Fruit fly (Drosophila melanogaster) whole organism, embryonic: ENCODE measurements around the gene Vajk2.

Experiments used
- Adf1 ChIP-seq: fragments of 200-800 bp; sonication (Bioruptor generic); IDR thresholded peaks from 2 replicates; pipeline ENCODE4 v1.3.6; 2022; ENCODE audit warnings: missing biosample characterization, missing genetic modification characterization
- CG11247 ChIP-seq: fragments of 200-800 bp; sonication (Bioruptor generic); IDR thresholded peaks from 2 replicates; pipeline ENCODE4 v1.3.6; 2022; ENCODE audit warnings: missing biosample characterization, missing genetic modification characterization
- CG11456 ChIP-seq: fragments of 200-800 bp; sonication (Bioruptor generic); IDR thresholded peaks from 3 replicates; pipeline ENCODE4 v1.3.6; 2022; ENCODE audit warnings: missing biosample characterization, missing genetic modification characterization
- CG12299 ChIP-seq: fragments of 200-800 bp; sonication (Bioruptor generic); optimal IDR thresholded peaks from 2 replicates; lab custom pipeline; 2018; ENCODE audit warnings: missing biosample characterization, mild to moderate bottlenecking, missing genetic modification characterization
- CG14050 ChIP-seq: fragments of 200-800 bp; sonication (Bioruptor generic); IDR thresholded peaks from 3 replicates; pipeline ENCODE4 v1.3.6; 2022; ENCODE audit warnings: missing biosample characterization, missing genetic modification characterization
- CG15073 ChIP-seq: fragments of 200-800 bp; sonication (Bioruptor generic); optimal IDR thresholded peaks from 2 replicates; lab custom pipeline; 2016; ENCODE audit warnings: missing biosample characterization, missing genetic modification characterization
- CG17359 ChIP-seq: fragments of 200-800 bp; sonication (Bioruptor generic); optimal IDR thresholded peaks from 3 replicates; lab custom pipeline; 2018; ENCODE audit warnings: missing biosample characterization, mild to moderate bottlenecking, missing genetic modification characterization, moderate library complexity
- CG17829 ChIP-seq: fragments of 200-800 bp; optimal IDR thresholded peaks from 2 replicates; lab custom pipeline; 2019; ENCODE audit warnings: missing biosample characterization, mild to moderate bottlenecking, missing genetic modification characterization, moderate library complexity
- CG18011 ChIP-seq: fragments of 200-800 bp; sonication (Bioruptor generic); optimal IDR thresholded peaks from 2 replicates; lab custom pipeline; 2017; ENCODE audit warnings: missing biosample characterization, missing genetic modification characterization, mild to moderate bottlenecking, moderate library complexity, missing genotype
- CG1832 ChIP-seq: fragments of 200-800 bp; sonication (Bioruptor generic); optimal IDR thresholded peaks from 2 replicates; lab custom pipeline; 2017; ENCODE audit warnings: missing biosample characterization, mild to moderate bottlenecking, missing genetic modification characterization, inconsistent platforms
- CG2202 ChIP-seq: fragments of 200-800 bp; sonication (Bioruptor generic); optimal IDR thresholded peaks from 2 replicates; lab custom pipeline; 2018; ENCODE audit warnings: missing biosample characterization, mild to moderate bottlenecking, missing genetic modification characterization
- CG30020 ChIP-seq: fragments of 200-800 bp; optimal IDR thresholded peaks from 2 replicates; lab custom pipeline; 2019; ENCODE audit warnings: missing biosample characterization, mild to moderate bottlenecking, missing genetic modification characterization, moderate library complexity
- CG3407 ChIP-seq: fragments of 200-800 bp; sonication (Bioruptor generic); optimal IDR thresholded peaks from 2 replicates; lab custom pipeline; 2018; ENCODE audit warnings: missing biosample characterization, mild to moderate bottlenecking, missing genetic modification characterization
- CG3838 ChIP-seq: fragments of 200-800 bp; sonication (Bioruptor generic); optimal IDR thresholded peaks from 3 replicates; lab custom pipeline; 2016; ENCODE audit warnings: missing biosample characterization, missing genetic modification characterization
- CG5180 ChIP-seq: fragments of 200-800 bp; sonication (Bioruptor generic); optimal IDR thresholded peaks from 3 replicates; lab custom pipeline; 2017; ENCODE audit warnings: missing biosample characterization, missing genetic modification characterization, mild to moderate bottlenecking, moderate library complexity, missing genetic modification reagents
- CG6654 ChIP-seq: fragments of 200-800 bp; sonication (Bioruptor generic); optimal IDR thresholded peaks from 2 replicates; lab custom pipeline; 2017; ENCODE audit warnings: missing biosample characterization, mild to moderate bottlenecking, missing genetic modification characterization
- CG7745 ChIP-seq: fragments of 200-800 bp; sonication (Bioruptor generic); optimal IDR thresholded peaks from 2 replicates; lab custom pipeline; 2018; ENCODE audit warnings: missing biosample characterization, mild to moderate bottlenecking, missing genetic modification characterization, moderate library complexity
- CG7963 ChIP-seq: fragments of 200-800 bp; sonication (Bioruptor generic); IDR thresholded peaks from 3 replicates; pipeline ENCODE4 v1.3.6; 2022; ENCODE audit warnings: missing biosample characterization, missing genetic modification characterization; ENCODE audit not compliant: partially characterized antibody
- CG8924 ChIP-seq: fragments of 200-800 bp; optimal IDR thresholded peaks from 3 replicates; lab custom pipeline; 2019; ENCODE audit warnings: missing biosample characterization, mild to moderate bottlenecking, missing genetic modification characterization, moderate library complexity
- CHES-1-like ChIP-seq: fragments of 200-800 bp; sonication (Bioruptor generic); optimal IDR thresholded peaks from 2 replicates; lab custom pipeline; 2016; ENCODE audit warnings: missing biosample characterization, missing genetic modification characterization
- Dp ChIP-seq: fragments of 200-800 bp; sonication (Bioruptor generic); optimal IDR thresholded peaks from 2 replicates; lab custom pipeline; 2018; ENCODE audit warnings: missing biosample characterization, mild to moderate bottlenecking, missing genetic modification characterization, moderate library complexity
- Fer1 ChIP-seq: fragments of 200-800 bp; sonication (Bioruptor generic); optimal IDR thresholded peaks from 2 replicates; lab custom pipeline; 2017; ENCODE audit warnings: missing biosample characterization, mild to moderate bottlenecking, missing genetic modification characterization
- Fer3 ChIP-seq: fragments of 200-800 bp; sonication (Bioruptor generic); optimal IDR thresholded peaks from 2 replicates; lab custom pipeline; 2018; ENCODE audit warnings: missing biosample characterization, mild to moderate bottlenecking, missing genetic modification characterization, moderate library complexity
- Hand ChIP-seq: fragments of 200-800 bp; sonication (Bioruptor generic); optimal IDR thresholded peaks from 2 replicates; lab custom pipeline; 2017; ENCODE audit warnings: mild to moderate bottlenecking, missing biosample characterization, missing genetic modification reagents, missing genetic modification characterization
- Hr78 ChIP-seq, 2 experiments: fragments of 200-800 bp in 1 of 2; fragments of >200 bp in 1 of 2; sonication (Bioruptor generic) in 1 of 2; optimal IDR thresholded peaks; 2 replicates each; lab custom pipeline; 2017 to 2019; ENCODE audit warnings: missing biosample characterization in 2 of 2, missing genetic modification characterization in 2 of 2, mild to moderate bottlenecking in 1 of 2, moderate library complexity in 1 of 2
- Kr ChIP-seq: fragments of 200-800 bp; sonication (Bioruptor generic); optimal IDR thresholded peaks from 2 replicates; lab custom pipeline; 2017; ENCODE audit warnings: missing biosample characterization, mild to moderate bottlenecking, missing genetic modification characterization
- Lim3 ChIP-seq: fragments of 200-800 bp; sonication (Bioruptor generic); IDR thresholded peaks from 2 replicates; pipeline ENCODE4 v1.3.6; 2022; ENCODE audit warnings: missing biosample characterization, missing genetic modification characterization
- NC2α ChIP-seq: fragments of 200-800 bp; sonication (Bioruptor generic); optimal IDR thresholded peaks from 2 replicates; lab custom pipeline; 2016; ENCODE audit warnings: missing biosample characterization, missing genetic modification characterization
- Sox102F ChIP-seq: fragments of 200-800 bp; sonication (Bioruptor generic); optimal IDR thresholded peaks from 2 replicates; lab custom pipeline; 2018; ENCODE audit warnings: missing biosample characterization, mild to moderate bottlenecking, missing genetic modification characterization, moderate library complexity
- TFAM ChIP-seq: fragments of 200-800 bp; sonication (Bioruptor generic); optimal IDR thresholded peaks from 2 replicates; lab custom pipeline; 2017; ENCODE audit warnings: missing biosample characterization, missing genetic modification characterization, inconsistent platforms
- Tbp ChIP-seq: fragments of >200 bp; optimal IDR thresholded peaks from 2 replicates; lab custom pipeline; 2018; ENCODE audit warnings: missing biosample characterization, missing genetic modification characterization
- ase ChIP-seq: fragments of 200-800 bp; sonication (Bioruptor generic); IDR thresholded peaks from 3 replicates; pipeline ENCODE4 v1.3.6; 2022; ENCODE audit warnings: missing biosample characterization, missing genetic modification characterization
- ash1 ChIP-seq: fragments of 200-800 bp; sonication (Bioruptor generic); optimal IDR thresholded peaks from 2 replicates; lab custom pipeline; 2018; ENCODE audit warnings: missing biosample characterization, mild to moderate bottlenecking, missing genetic modification characterization
- chif ChIP-seq, 2 experiments: fragments of 200-800 bp; sonication (Bioruptor generic); optimal IDR thresholded peaks; 3 replicates each; lab custom pipeline; 2016; ENCODE audit warnings: missing biosample characterization in 2 of 2, missing genetic modification characterization in 2 of 2
- chn ChIP-seq: fragments of 200-800 bp; sonication (Bioruptor generic); optimal IDR thresholded peaks from 2 replicates; lab custom pipeline; 2016; ENCODE audit warnings: missing biosample characterization, missing genetic modification characterization
- croc ChIP-seq: fragments of 200-800 bp; sonication (Bioruptor generic); conservative IDR thresholded peaks from 3 replicates; pipeline ENCODE4 v1.3.6; 2022; ENCODE audit warnings: missing biosample characterization, missing genetic modification characterization
- crol ChIP-seq: fragments of 200-800 bp; sonication (Bioruptor generic); IDR thresholded peaks from 2 replicates; pipeline ENCODE4 v1.3.6; 2022; ENCODE audit warnings: missing biosample characterization, missing genetic modification characterization
- dan ChIP-seq: fragments of 200-800 bp; sonication (Bioruptor generic); IDR thresholded peaks from 2 replicates; pipeline ENCODE4 v1.3.6; 2022; ENCODE audit warnings: missing biosample characterization, missing genetic modification characterization
- dimm ChIP-seq: fragments of 200-800 bp; sonication (Bioruptor generic); IDR thresholded peaks from 2 replicates; pipeline ENCODE4 v1.3.6; 2022; ENCODE audit warnings: missing biosample characterization, missing genetic modification characterization
- ken ChIP-seq: fragments of 200-800 bp; sonication (Bioruptor generic); IDR thresholded peaks from 3 replicates; pipeline ENCODE4 v1.3.6; 2022; ENCODE audit warnings: missing biosample characterization, missing genetic modification characterization
- mld ChIP-seq: fragments of 200-800 bp; sonication (Bioruptor generic); IDR thresholded peaks from 3 replicates; pipeline ENCODE4 v1.3.6; 2022; ENCODE audit warnings: missing biosample characterization, missing genetic modification characterization; ENCODE audit not compliant: partially characterized antibody
- pzg ChIP-seq: fragments of 200-800 bp; sonication (Bioruptor generic); optimal IDR thresholded peaks from 3 replicates; lab custom pipeline; 2018; ENCODE audit warnings: missing biosample characterization, mild to moderate bottlenecking, missing genetic modification characterization, moderate library complexity
- rib ChIP-seq: fragments of 200-800 bp; sonication (Bioruptor generic); IDR thresholded peaks from 2 replicates; pipeline ENCODE4 v1.3.6; 2022; ENCODE audit warnings: missing biosample characterization, missing genetic modification characterization
- schlank ChIP-seq: fragments of 200-800 bp; sonication (Bioruptor generic); optimal IDR thresholded peaks from 2 replicates; lab custom pipeline; 2018; ENCODE audit warnings: missing biosample characterization, mild to moderate bottlenecking, missing genetic modification characterization
- scrt ChIP-seq: fragments of 200-800 bp; sonication (Bioruptor generic); optimal IDR thresholded peaks from 2 replicates; lab custom pipeline; 2018; ENCODE audit warnings: missing biosample characterization, mild to moderate bottlenecking, missing genetic modification characterization, moderate library complexity
- shn ChIP-seq: fragments of 200-800 bp; sonication (Bioruptor generic); optimal IDR thresholded peaks from 3 replicates; lab custom pipeline; 2016; ENCODE audit warnings: missing biosample characterization, missing genetic modification characterization
- slbo ChIP-seq: fragments of 200-800 bp; sonication (Bioruptor generic); IDR thresholded peaks from 2 replicates; pipeline ENCODE4 v1.3.6; 2022; ENCODE audit warnings: missing biosample characterization, missing genetic modification characterization
- twi ChIP-seq: fragments of 200-800 bp; optimal IDR thresholded peaks from 2 replicates; lab custom pipeline; 2019; ENCODE audit warnings: missing biosample characterization, mild to moderate bottlenecking, missing genetic modification characterization, moderate library complexity
- unpg ChIP-seq: fragments of 200-800 bp; sonication (Bioruptor generic); optimal IDR thresholded peaks from 3 replicates; lab custom pipeline; 2018; ENCODE audit warnings: missing biosample characterization, mild to moderate bottlenecking, missing genetic modification characterization, moderate library complexity
- yki ChIP-seq: fragments of >200 bp; optimal IDR thresholded peaks from 3 replicates; lab custom pipeline; 2018

Gene Vajk2

dm6 chr2L:13904331-13904911 lies 30.1 kb downstream of the Vajk2 start, which contains the start of gene Smg5 (continued):
- TF ChIP-seq CG15073 (GFP tag; lab: Kevin White, UChicago) (peak; percentile 1), Lim3 (peak; percentile 84), Hr78 (GFP tag; optimal IDR thresholded peaks at IDR 0.05; lab: Kevin White, UChicago) (no peak), NC2α (GFP tag; lab: Kevin White, UChicago) (peak; percentile 85), slbo (GFP tag; lab: Robert Waterston, UW) (peak; percentile 97), ase (GFP tag; lab: Robert Waterston, UW) (peak; percentile 97), dimm (GFP tag; lab: Robert Waterston, UW) (peak; percentile 86), CG14050 (GFP tag; lab: Robert Waterston, UW) (peak; percentile 94), crol (GFP tag; lab: Robert Waterston, UW) (peak; percentile 47), yki (no peak), chn (GFP tag; lab: Kevin White, UChicago) (peak; percentile 98), Adf1 (peak; percentile 74), CG8924 (tag; lab: Kevin White, UChicago) (peak; percentile 92), CG7963 (peak; percentile 95), CG12299 (peak; percentile 78), unpg (peak; percentile 94), rib (GFP tag; lab: Robert Waterston, UW) (peak; percentile 95), scrt (GFP tag; lab: Kevin White, UChicago) (peak; percentile 14), Tbp (GFP tag; lab: Kevin White, UChicago) (no peak), CG17359 (tag; lab: Kevin White, UChicago) (peak; percentile 80), CG5180 (GFP tag; lab: Kevin White, UChicago) (no peak), ash1 (GFP tag; lab: Kevin White, UChicago) (no peak), TFAM (GFP tag; lab: Kevin White, UChicago) (peak; percentile 29), Sox102F (GFP tag; lab: Kevin White, UChicago) (peak; percentile 98), pzg (GFP tag; lab: Kevin White, UChicago) (peak; percentile 85), Fer3 (tag; lab: Kevin White, UChicago) (peak; percentile 82), CG3407 (GFP tag; lab: Kevin White, UChicago) (peak; percentile 71), Hand (GFP tag; lab: Kevin White, UChicago) (no peak), CG11456 (GFP tag; lab: Robert Waterston, UW) (peak; percentile 97), CG1832 (GFP tag; lab: Kevin White, UChicago) (no peak), CG6654 (GFP tag; lab: Kevin White, UChicago) (peak; percentile 51), ken (GFP tag; lab: Robert Waterston, UW) (peak; percentile 99), CG3838 (GFP tag; lab: Kevin White, UChicago) (peak; percentile 75), chif (GFP tag; optimal IDR thresholded peaks at IDR 0.05; lab: Kevin White, UChicago) (peak; percentile 96), mld (GFP tag; lab: Robert Waterston, UW) (peak; percentile 91), Kr (GFP tag; lab: Kevin White, UChicago) (no peak), twi (tag; lab: Kevin White, UChicago) (peak; percentile 84), Fer1 (peak; percentile 78), CG11247 (GFP tag; lab: Robert Waterston, UW) (peak; percentile 96), shn (GFP tag; lab: Kevin White, UChicago) (peak; percentile 99), CG17829 (tag; lab: Kevin White, UChicago) (peak; percentile 85), CG30020 (peak; percentile 86), CG7745 (tag; lab: Kevin White, UChicago) (no peak), CG18011 (GFP tag; lab: Kevin White, UChicago) (peak; percentile 87), CHES-1-like (peak; percentile 96), schlank (tag; lab: Kevin White, UChicago) (peak; percentile 77), CG2202 (tag; lab: Kevin White, UChicago) (peak; percentile 61), croc (peak; percentile 95), dan (GFP tag; lab: Robert Waterston, UW) (peak; percentile 86), Dp (GFP tag; lab: Kevin White, UChicago) (peak; percentile 91)
